Fruit fly (Drosophila melanogaster) whole organism, embryonic: Measurements from ENCODE around the gene Spn38F.
A peak's percentile ranks its signal among the peaks of the same experiment; 100 is the strongest.

Experiments
- BEAF-32 ChIP-seq: fragments of 200-800 bp; sonication (Bioruptor generic); optimal IDR thresholded peaks from 3 replicates; lab custom pipeline; 2017; ENCODE audit warnings: missing biosample characterization, missing genetic modification characterization, mild to moderate bottlenecking, moderate library complexity, missing genetic modification reagents
- Bgb ChIP-seq: fragments of 200-800 bp; sonication (Bioruptor generic); IDR thresholded peaks from 2 replicates; pipeline ENCODE4 v1.3.6; 2022; ENCODE audit warnings: missing biosample characterization, missing genetic modification characterization; ENCODE audit not compliant: partially characterized antibody
- Blimp-1 ChIP-seq: fragments of 200-800 bp; sonication (Bioruptor generic); optimal IDR thresholded peaks from 3 replicates; lab custom pipeline; 2018; ENCODE audit warnings: missing biosample characterization, missing genetic modification characterization, mild to moderate bottlenecking, moderate library complexity, missing genetic modification reagents
- CG10209 ChIP-seq: fragments of 200-800 bp; sonication (Bioruptor generic); optimal IDR thresholded peaks from 3 replicates; lab custom pipeline; 2017; ENCODE audit warnings: missing biosample characterization, mild to moderate bottlenecking, missing genetic modification characterization, missing genetic modification reagents
- CG10267 ChIP-seq: fragments of 200-800 bp; sonication (Bioruptor generic); optimal IDR thresholded peaks from 2 replicates; lab custom pipeline; 2018; ENCODE audit warnings: missing biosample characterization, mild to moderate bottlenecking, missing genetic modification characterization, moderate library complexity
- CG10959 ChIP-seq: fragments of 200-800 bp; sonication (Bioruptor generic); IDR thresholded peaks from 2 replicates; pipeline ENCODE4 v1.3.6; 2022; ENCODE audit warnings: missing biosample characterization, missing genetic modification characterization
- CG11560 ChIP-seq: fragments of 200-800 bp; sonication (Bioruptor generic); IDR thresholded peaks from 3 replicates; pipeline ENCODE4 v1.3.6; 2022; ENCODE audit warnings: missing biosample characterization, missing genetic modification characterization
- CG14050 ChIP-seq: fragments of 200-800 bp; sonication (Bioruptor generic); IDR thresholded peaks from 3 replicates; pipeline ENCODE4 v1.3.6; 2022; ENCODE audit warnings: missing biosample characterization, missing genetic modification characterization
- CG14860 ChIP-seq: fragments of 200-800 bp; sonication (Bioruptor generic); IDR thresholded peaks from 3 replicates; pipeline ENCODE4 v1.3.6; 2022; ENCODE audit warnings: missing biosample characterization, missing genetic modification characterization; ENCODE audit not compliant: partially characterized antibody
- CG15696 ChIP-seq: fragments of 200-800 bp; sonication (Bioruptor generic); optimal IDR thresholded peaks from 2 replicates; lab custom pipeline; 2019; ENCODE audit warnings: missing biosample characterization, mild to moderate bottlenecking, missing genetic modification characterization, moderate library complexity
- CG16863 ChIP-seq: fragments of 200-800 bp; sonication (Bioruptor generic); optimal IDR thresholded peaks from 3 replicates; lab custom pipeline; 2016; ENCODE audit warnings: missing biosample characterization, missing genetic modification characterization
- CG17328 ChIP-seq: fragments of 200-800 bp; sonication (Bioruptor generic); IDR thresholded peaks from 2 replicates; pipeline ENCODE4 v1.3.6; 2022; ENCODE audit warnings: missing biosample characterization, missing genetic modification characterization
- CG17568 ChIP-seq: fragments of 200-800 bp; sonication (Bioruptor generic); optimal IDR thresholded peaks from 2 replicates; lab custom pipeline; 2018; ENCODE audit warnings: missing biosample characterization, mild to moderate bottlenecking, missing genetic modification characterization, moderate library complexity
- CG17912 ChIP-seq: fragments of 200-800 bp; sonication (Bioruptor generic); optimal IDR thresholded peaks from 2 replicates; lab custom pipeline; 2018; ENCODE audit warnings: missing biosample characterization, mild to moderate bottlenecking, missing genetic modification characterization
- CG18476 ChIP-seq: fragments of 200-800 bp; sonication (Bioruptor generic); optimal IDR thresholded peaks from 2 replicates; lab custom pipeline; 2016; ENCODE audit warnings: missing biosample characterization, mild to moderate bottlenecking, missing genetic modification characterization
- CG3065 ChIP-seq: fragments of 200-800 bp; sonication (Bioruptor generic); optimal IDR thresholded peaks from 2 replicates; lab custom pipeline; 2016; ENCODE audit warnings: missing biosample characterization, missing genetic modification characterization
- CG31224 ChIP-seq: fragments of 200-800 bp; sonication (Bioruptor generic); IDR thresholded peaks from 2 replicates; pipeline ENCODE4 v1.3.6; 2022; ENCODE audit warnings: missing biosample characterization, missing genetic modification characterization
- CG31441 ChIP-seq: fragments of 200-800 bp; sonication (Bioruptor generic); IDR thresholded peaks from 2 replicates; pipeline ENCODE4 v1.3.6; 2022; ENCODE audit warnings: missing biosample characterization, missing genetic modification characterization
- CG32532 ChIP-seq: fragments of 200-800 bp; sonication (Bioruptor generic); IDR thresholded peaks from 2 replicates; pipeline ENCODE4 v1.3.6; 2022; ENCODE audit warnings: missing biosample characterization, missing genetic modification characterization
- CG4360 ChIP-seq: fragments of 200-800 bp; sonication (Bioruptor generic); IDR thresholded peaks from 2 replicates; pipeline ENCODE4 v1.3.6; 2022; ENCODE audit warnings: missing biosample characterization, missing genetic modification characterization
- CG7745 ChIP-seq: fragments of 200-800 bp; sonication (Bioruptor generic); optimal IDR thresholded peaks from 2 replicates; lab custom pipeline; 2018; ENCODE audit warnings: missing biosample characterization, mild to moderate bottlenecking, missing genetic modification characterization, moderate library complexity
- CG8290 ChIP-seq, 3 experiments: fragments of 200-800 bp; sonication (Bioruptor generic); optimal IDR thresholded peaks; 2 replicates each; lab custom pipeline; 2016 to 2019; ENCODE audit warnings: missing biosample characterization in 3 of 3, missing genetic modification characterization in 3 of 3, mild to moderate bottlenecking in 2 of 3, moderate library complexity in 1 of 3
- CG8359 ChIP-seq: fragments of 200-800 bp; sonication (Bioruptor generic); optimal IDR thresholded peaks from 2 replicates; lab custom pipeline; 2017; ENCODE audit warnings: missing biosample characterization, mild to moderate bottlenecking, missing genetic modification characterization, borderline replicate concordance
- CG9727 ChIP-seq: fragments of 200-800 bp; sonication (Bioruptor generic); optimal IDR thresholded peaks from 3 replicates; lab custom pipeline; 2017; ENCODE audit warnings: missing biosample characterization, mild to moderate bottlenecking, missing genetic modification characterization
- CG9932 ChIP-seq: fragments of 200-800 bp; sonication (Bioruptor generic); IDR thresholded peaks from 2 replicates; pipeline ENCODE4 v1.3.6; 2022; ENCODE audit warnings: missing biosample characterization, missing genetic modification characterization
- Deaf1 ChIP-seq: fragments of 200-800 bp; optimal IDR thresholded peaks from 3 replicates; lab custom pipeline; 2019; ENCODE audit warnings: missing biosample characterization, mild to moderate bottlenecking, missing genetic modification characterization, moderate library complexity
- Dip3 ChIP-seq: fragments of 200-800 bp; sonication (Bioruptor generic); optimal IDR thresholded peaks from 3 replicates; lab custom pipeline; 2016; ENCODE audit warnings: missing biosample characterization, missing genetic modification characterization
- Dll ChIP-seq: fragments of 200-800 bp; sonication (Bioruptor generic); IDR thresholded peaks from 4 replicates; pipeline ENCODE4 v1.3.6; 2022; ENCODE audit warnings: missing biosample characterization, missing genetic modification characterization; ENCODE audit not compliant: partially characterized antibody
- Lhr ChIP-seq: fragments of 200-800 bp; sonication (Bioruptor generic); optimal IDR thresholded peaks from 3 replicates; lab custom pipeline; 2017; ENCODE audit warnings: mild to moderate bottlenecking, missing biosample characterization, missing genetic modification reagents, missing genetic modification characterization
- Trl ChIP-seq, 3 experiments: fragments of >200 bp in 2 of 3; fragments of 200-800 bp in 1 of 3; sonication (Bioruptor generic) in 1 of 3; optimal IDR thresholded peaks; 2 replicates in 1 of 3; 3 replicates in 2 of 3; lab custom pipeline; 2016 to 2017; ENCODE audit warnings: missing biosample characterization in 1 of 3, missing genetic modification characterization in 1 of 3
- ato ChIP-seq: fragments of 200-800 bp; sonication (Bioruptor generic); IDR thresholded peaks from 2 replicates; pipeline ENCODE4 v1.3.6; 2022; ENCODE audit warnings: missing biosample characterization, missing genetic modification characterization; ENCODE audit not compliant: partially characterized antibody
- br ChIP-seq: fragments of >200 bp; optimal IDR thresholded peaks from 2 replicates; lab custom pipeline; 2017
- cg ChIP-seq: fragments of 200-800 bp; sonication (Bioruptor generic); optimal IDR thresholded peaks from 3 replicates; lab custom pipeline; 2019; ENCODE audit warnings: missing biosample characterization, mild to moderate bottlenecking, missing genetic modification characterization, moderate library complexity
- dmrt99B ChIP-seq: fragments of 200-800 bp; sonication (Bioruptor generic); optimal IDR thresholded peaks from 2 replicates; lab custom pipeline; 2018; ENCODE audit warnings: missing biosample characterization, mild to moderate bottlenecking, missing genetic modification characterization, moderate library complexity
- fd64A ChIP-seq: fragments of 200-800 bp; sonication (Bioruptor generic); optimal IDR thresholded peaks from 3 replicates; lab custom pipeline; 2018; ENCODE audit warnings: missing biosample characterization, mild to moderate bottlenecking, missing genetic modification characterization
- gcm ChIP-seq: fragments of 200-800 bp; sonication (Bioruptor generic); optimal IDR thresholded peaks from 2 replicates; lab custom pipeline; 2019; ENCODE audit warnings: missing biosample characterization, mild to moderate bottlenecking, missing genetic modification characterization, moderate library complexity
- kay ChIP-seq: fragments of 200-800 bp; sonication (Bioruptor generic); optimal IDR thresholded peaks from 2 replicates; lab custom pipeline; 2016; ENCODE audit warnings: missing biosample characterization, missing genetic modification characterization
- lmd ChIP-seq: fragments of 200-800 bp; sonication (Bioruptor generic); IDR thresholded peaks from 2 replicates; pipeline ENCODE4 v1.3.6; 2022; ENCODE audit warnings: missing biosample characterization, missing genetic modification characterization
- nom ChIP-seq: fragments of 200-800 bp; sonication (Bioruptor generic); optimal IDR thresholded peaks from 2 replicates; lab custom pipeline; 2017; ENCODE audit warnings: missing biosample characterization, missing genetic modification characterization, mild to moderate bottlenecking, moderate library complexity, missing genetic modification reagents
- oc ChIP-seq: fragments of 200-800 bp; sonication (Bioruptor generic); optimal IDR thresholded peaks from 2 replicates; lab custom pipeline; 2018; ENCODE audit warnings: missing biosample characterization, mild to moderate bottlenecking, missing genetic modification characterization, moderate library complexity
- pb ChIP-seq: fragments of 200-800 bp; sonication (Bioruptor generic); optimal IDR thresholded peaks from 3 replicates; lab custom pipeline; 2016; ENCODE audit warnings: missing biosample characterization, missing genetic modification characterization
- rib ChIP-seq: fragments of 200-800 bp; sonication (Bioruptor generic); IDR thresholded peaks from 2 replicates; pipeline ENCODE4 v1.3.6; 2022; ENCODE audit warnings: missing biosample characterization, missing genetic modification characterization
- run ChIP-seq: fragments of 200-800 bp; sonication (Bioruptor generic); optimal IDR thresholded peaks from 3 replicates; lab custom pipeline; 2018; ENCODE audit warnings: missing biosample characterization, mild to moderate bottlenecking, missing genetic modification characterization
- sr ChIP-seq: fragments of 200-800 bp; sonication (Bioruptor generic); IDR thresholded peaks from 3 replicates; pipeline ENCODE4 v1.3.6; 2022; ENCODE audit warnings: missing biosample characterization, missing genetic modification characterization
- wek ChIP-seq: fragments of 200-800 bp; sonication (Bioruptor generic); optimal IDR thresholded peaks from 3 replicates; lab custom pipeline; 2018; ENCODE audit warnings: missing biosample characterization, mild to moderate bottlenecking, missing genetic modification characterization, moderate library complexity
- zen ChIP-seq: fragments of 200-800 bp; sonication (Bioruptor generic); optimal IDR thresholded peaks from 3 replicates; lab custom pipeline; 2018; ENCODE audit warnings: missing biosample characterization, mild to moderate bottlenecking, missing genetic modification characterization, moderate library complexity
- zf30C ChIP-seq: fragments of 200-800 bp; sonication (Bioruptor generic); optimal IDR thresholded peaks from 3 replicates; lab custom pipeline; 2018; ENCODE audit warnings: missing biosample characterization, mild to moderate bottlenecking, missing genetic modification characterization

Gene Spn38F

dm6 chr2L:20822489-20823195, 15.1 kb downstream of the Spn38F start, which contains the start of gene CG9331 (continued):
- peak; percentile 20; the same call in 1 of the 2 replicates for TF ChIP-seq CG9932 (GFP tag; lab: Robert Waterston, UW)
- TF ChIP-seq Deaf1 (tag; lab: Kevin White, UChicago) = peak; percentile 86
- no peak for TF ChIP-seq CG17568 (GFP tag; lab: Kevin White, UChicago)
- no peak for TF ChIP-seq dmrt99B
- TF ChIP-seq ato (GFP tag; lab: Robert Waterston, UW) = peak; percentile 59; the same call in 1 of the 2 replicates
- peak; percentile 68 for TF ChIP-seq Lhr (GFP tag; lab: Kevin White, UChicago)
- peak; percentile 51 for TF ChIP-seq CG17912 (GFP tag; lab: Kevin White, UChicago)
- TF ChIP-seq CG10267 (tag; lab: Kevin White, UChicago) = no peak
- no peak for TF ChIP-seq Dip3 (GFP tag; lab: Kevin White, UChicago)
- TF ChIP-seq oc = peak; percentile 36
- TF ChIP-seq br (lab: Kevin White, UChicago) = no peak
- no peak for TF ChIP-seq CG8290 (GFP tag; optimal IDR thresholded peaks at IDR 0.05; lab: Kevin White, UChicago)
- TF ChIP-seq CG8290 (tag; optimal IDR thresholded peaks at IDR 0.05; lab: Kevin White, UChicago) = peak in 1 of 2 experiments; percentile 29
- TF ChIP-seq zf30C = peak; percentile 3
- no peak for TF ChIP-seq CG8359 (GFP tag; lab: Kevin White, UChicago)
- peak; percentile 51; the same call in 1 of the 3 replicates for TF ChIP-seq CG14860
- peak; percentile 21 for TF ChIP-seq pb (GFP tag; lab: Kevin White, UChicago)
- peak; percentile 88 for TF ChIP-seq run
- TF ChIP-seq sr (GFP tag; lab: Robert Waterston, UW) = peak; percentile 42; the same call in 1 of the 3 replicates
- TF ChIP-seq CG15696 (tag; lab: Kevin White, UChicago) = peak; percentile 9
- TF ChIP-seq CG17328 (GFP tag; lab: Robert Waterston, UW) = no peak
- TF ChIP-seq lmd (GFP tag; lab: Robert Waterston, UW) = no peak
- peak; percentile 100 for TF ChIP-seq CG31224
- TF ChIP-seq nom = peak; percentile 22
- peak; percentile 20 for TF ChIP-seq wek
- peak; percentile 76 for TF ChIP-seq Blimp-1 (GFP tag; lab: Kevin White, UChicago)
- TF ChIP-seq CG4360 (GFP tag; lab: Robert Waterston, UW) = peak; percentile 59
- TF ChIP-seq CG3065 (GFP tag; lab: Kevin White, UChicago) = no peak
- TF ChIP-seq CG14050 (GFP tag; lab: Robert Waterston, UW) = no peak
- peak; percentile 55 to 66 for TF ChIP-seq Trl (optimal IDR thresholded peaks at IDR 0.05; lab: Kevin White, UChicago)
- no peak for TF ChIP-seq Trl (GFP tag; optimal IDR thresholded peaks at IDR 0.05; lab: Kevin White, UChicago)
- no peak for TF ChIP-seq CG7745
- TF ChIP-seq CG31441 = no peak
- no peak for TF ChIP-seq CG32532 (GFP tag; lab: Robert Waterston, UW)
- peak; percentile 70 for TF ChIP-seq zen (tag; lab: Kevin White, UChicago)
- peak; percentile 58 for TF ChIP-seq CG10209 (GFP tag; lab: Kevin White, UChicago)
- TF ChIP-seq CG18476 (GFP tag; lab: Kevin White, UChicago) = peak; percentile 93
- peak; percentile 25 for TF ChIP-seq BEAF-32
- TF ChIP-seq CG11560 = no peak
- peak; percentile 47 for TF ChIP-seq kay (GFP tag; lab: Kevin White, UChicago)
- peak; percentile 38 for TF ChIP-seq cg (GFP tag; lab: Kevin White, UChicago)
- TF ChIP-seq fd64A (GFP tag; lab: Kevin White, UChicago) = peak; percentile 16
- no peak for TF ChIP-seq rib (GFP tag; lab: Robert Waterston, UW)
- peak; percentile 50 for TF ChIP-seq gcm (GFP tag; lab: Kevin White, UChicago)
- no peak for TF ChIP-seq CG9727
- TF ChIP-seq CG16863 (GFP tag; lab: Kevin White, UChicago) = no peak
- no peak for TF ChIP-seq CG10959
- peak; percentile 53; the same call in 1 of the 2 replicates for TF ChIP-seq Bgb (GFP tag; lab: Robert Waterston, UW)
- peak; percentile 57; the same call in 3 of the 4 replicates for TF ChIP-seq Dll (GFP tag; lab: Robert Waterston, UW)
